Worm (Caenorhabditis elegans): ENCODE data around the gene fipr-16.
A peak's percentile ranks its signal among the peaks of the same experiment; 100 is the strongest.

DNA sequence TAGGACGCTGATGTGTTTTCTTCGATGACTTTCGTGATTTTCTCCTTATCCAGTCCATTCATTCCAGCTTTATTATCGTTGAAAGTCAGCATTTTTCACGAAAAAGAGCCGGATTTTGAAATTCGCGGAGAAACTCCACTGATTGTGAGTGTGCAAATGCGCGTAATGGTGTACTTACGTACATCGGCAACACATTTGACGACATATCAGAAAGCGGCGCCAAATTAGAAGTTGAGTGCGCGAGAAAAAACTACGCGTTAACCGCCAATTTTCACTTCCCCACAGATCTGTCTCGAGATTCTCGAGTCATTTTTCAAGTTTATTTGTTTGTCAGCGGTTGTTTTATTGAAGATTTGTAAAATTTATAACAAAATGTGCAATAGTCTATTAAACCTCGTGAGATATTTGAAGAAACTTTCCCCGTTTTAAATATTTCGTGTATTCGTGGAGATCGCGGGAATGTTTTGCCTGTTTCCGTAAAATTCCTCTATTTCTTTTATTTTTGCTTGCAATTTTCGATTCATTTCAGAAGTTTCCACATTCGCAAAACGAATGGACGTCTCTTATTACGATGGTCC is 37.7 kb upstream of the fipr-16 start, which contains the start of the genes polk-1 and gpr-1:
- peak; percentile 89 for TF ChIP-seq efl-1 (GFP tag; optimal IDR thresholded peaks at IDR 0.05)
- TF ChIP-seq sea-2 (GFP tag; IDR thresholded peaks at IDR 0.05) = no peak
- TF ChIP-seq lag-1 (GFP tag; IDR thresholded peaks at IDR 0.05) = no peak
- no peak for TF ChIP-seq pha-4 (tag; optimal IDR thresholded peaks at IDR 0.05)
- TF ChIP-seq zfh-2 (GFP tag; conservative IDR thresholded peaks at IDR 0.05) = no peak
- TF ChIP-seq sdz-38 (tag; optimal IDR thresholded peaks at IDR 0.05) = no peak
- no peak for TF ChIP-seq C17E4.6 (GFP tag; IDR thresholded peaks at IDR 0.05)
- TF ChIP-seq akir-1 (GFP tag; optimal IDR thresholded peaks at IDR 0.05) = no peak
- TF ChIP-seq madf-3 (GFP tag; IDR thresholded peaks at IDR 0.05) = peak; percentile 81
- no peak for TF ChIP-seq ZK185.1 (tag; optimal IDR thresholded peaks at IDR 0.05; ENCODE audit: poor library complexity, severe bottlenecking)
- TF ChIP-seq snpc-1.3 (tag; optimal IDR thresholded peaks at IDR 0.05; ENCODE audit: insufficient read depth) = no peak
- TF ChIP-seq fkh-3 (tag; optimal IDR thresholded peaks at IDR 0.05) = no peak
